Fruit fly (Drosophila melanogaster) whole organism, embryonic: Measurements from ENCODE around the gene CG3764.
A peak's percentile ranks its signal among the peaks of the same experiment; 100 is the strongest.

Experiments
- Adf1 ChIP-seq: fragments of 200-800 bp; sonication (Bioruptor generic); IDR thresholded peaks from 2 replicates; pipeline ENCODE4 v1.3.6; 2022; ENCODE audit warnings: missing biosample characterization, missing genetic modification characterization
- Aef1 ChIP-seq: fragments of 200-800 bp; sonication (Bioruptor generic); IDR thresholded peaks from 3 replicates; pipeline ENCODE4 v1.3.6; 2022; ENCODE audit warnings: missing biosample characterization, missing genetic modification characterization
- Antp ChIP-seq: fragments of 200-800 bp; sonication (Bioruptor generic); optimal IDR thresholded peaks from 3 replicates; lab custom pipeline; 2016; ENCODE audit warnings: missing biosample characterization, missing genetic modification characterization
- B-H2 ChIP-seq: fragments of 200-800 bp; sonication (Bioruptor generic); optimal IDR thresholded peaks from 2 replicates; lab custom pipeline; 2018; ENCODE audit warnings: missing biosample characterization, mild to moderate bottlenecking, missing genetic modification characterization
- Blimp-1 ChIP-seq: fragments of 200-800 bp; sonication (Bioruptor generic); optimal IDR thresholded peaks from 3 replicates; lab custom pipeline; 2018; ENCODE audit warnings: missing biosample characterization, missing genetic modification characterization, mild to moderate bottlenecking, moderate library complexity, missing genetic modification reagents
- CG1024 ChIP-seq: fragments of 200-800 bp; sonication (Bioruptor generic); IDR thresholded peaks from 2 replicates; pipeline ENCODE4 v1.3.6; 2022; ENCODE audit warnings: missing biosample characterization, missing genetic modification characterization
- CG10274 ChIP-seq: fragments of 200-800 bp; sonication (Bioruptor generic); optimal IDR thresholded peaks from 3 replicates; lab custom pipeline; 2017; ENCODE audit warnings: missing biosample characterization, mild to moderate bottlenecking, missing genetic modification characterization
- CG10321 ChIP-seq: fragments of 200-800 bp; sonication (Bioruptor generic); IDR thresholded peaks from 2 replicates; pipeline ENCODE4 v1.3.6; 2022; ENCODE audit warnings: missing biosample characterization, missing genetic modification characterization
- CG12391 ChIP-seq: fragments of 200-800 bp; sonication (Bioruptor generic); optimal IDR thresholded peaks from 3 replicates; lab custom pipeline; 2018; ENCODE audit warnings: missing biosample characterization, mild to moderate bottlenecking, missing genetic modification characterization, moderate library complexity
- CG13287 ChIP-seq: fragments of 200-800 bp; sonication (Bioruptor generic); IDR thresholded peaks from 2 replicates; pipeline ENCODE4 v1.3.6; 2022; ENCODE audit warnings: missing biosample characterization, missing genetic modification characterization; ENCODE audit not compliant: partially characterized antibody
- CG17359 ChIP-seq: fragments of 200-800 bp; sonication (Bioruptor generic); optimal IDR thresholded peaks from 3 replicates; lab custom pipeline; 2018; ENCODE audit warnings: missing biosample characterization, mild to moderate bottlenecking, missing genetic modification characterization, moderate library complexity
- CG17829 ChIP-seq: fragments of 200-800 bp; optimal IDR thresholded peaks from 2 replicates; lab custom pipeline; 2019; ENCODE audit warnings: missing biosample characterization, mild to moderate bottlenecking, missing genetic modification characterization, moderate library complexity
- CG1832 ChIP-seq: fragments of 200-800 bp; sonication (Bioruptor generic); optimal IDR thresholded peaks from 2 replicates; lab custom pipeline; 2017; ENCODE audit warnings: missing biosample characterization, mild to moderate bottlenecking, missing genetic modification characterization, inconsistent platforms
- CG3407 ChIP-seq: fragments of 200-800 bp; sonication (Bioruptor generic); optimal IDR thresholded peaks from 2 replicates; lab custom pipeline; 2018; ENCODE audit warnings: missing biosample characterization, mild to moderate bottlenecking, missing genetic modification characterization
- CG4360 ChIP-seq: fragments of 200-800 bp; sonication (Bioruptor generic); IDR thresholded peaks from 2 replicates; pipeline ENCODE4 v1.3.6; 2022; ENCODE audit warnings: missing biosample characterization, missing genetic modification characterization
- CG4617 ChIP-seq: fragments of 200-800 bp; sonication (Bioruptor generic); optimal IDR thresholded peaks from 3 replicates; lab custom pipeline; 2016; ENCODE audit warnings: missing biosample characterization, missing genetic modification characterization, borderline replicate concordance
- CG4820 ChIP-seq: fragments of 200-800 bp; sonication (Bioruptor generic); optimal IDR thresholded peaks from 3 replicates; lab custom pipeline; 2016; ENCODE audit warnings: missing biosample characterization, missing genetic modification characterization
- CG7963 ChIP-seq: fragments of 200-800 bp; sonication (Bioruptor generic); IDR thresholded peaks from 3 replicates; pipeline ENCODE4 v1.3.6; 2022; ENCODE audit warnings: missing biosample characterization, missing genetic modification characterization; ENCODE audit not compliant: partially characterized antibody
- CG8281 ChIP-seq: fragments of 200-800 bp; sonication (Bioruptor generic); optimal IDR thresholded peaks from 2 replicates; lab custom pipeline; 2018; ENCODE audit warnings: missing biosample characterization, mild to moderate bottlenecking, missing genetic modification characterization, moderate library complexity
- CG8478 ChIP-seq: fragments of >200 bp; optimal IDR thresholded peaks from 2 replicates; lab custom pipeline; 2018
- CG9817 ChIP-seq: fragments of 200-800 bp; sonication (Bioruptor generic); optimal IDR thresholded peaks from 2 replicates; lab custom pipeline; 2018; ENCODE audit warnings: missing biosample characterization, mild to moderate bottlenecking, missing genetic modification characterization, moderate library complexity
- D19A ChIP-seq: fragments of 200-800 bp; optimal IDR thresholded peaks from 3 replicates; lab custom pipeline; 2019; ENCODE audit warnings: missing biosample characterization, mild to moderate bottlenecking, missing genetic modification characterization, moderate library complexity
- ERR ChIP-seq: fragments of 200-800 bp; sonication (Bioruptor generic); optimal IDR thresholded peaks from 2 replicates; lab custom pipeline; 2016; ENCODE audit warnings: missing biosample characterization, missing genetic modification characterization
- Hey ChIP-seq: fragments of 200-800 bp; sonication (Bioruptor generic); optimal IDR thresholded peaks from 3 replicates; lab custom pipeline; 2018; ENCODE audit warnings: missing biosample characterization, mild to moderate bottlenecking, missing genetic modification characterization
- HmgD ChIP-seq: fragments of 200-800 bp; sonication (Bioruptor generic); optimal IDR thresholded peaks from 3 replicates; lab custom pipeline; 2016; ENCODE audit warnings: missing biosample characterization, missing genetic modification characterization
- Jarid2 ChIP-seq: fragments of 200-800 bp; sonication (Bioruptor generic); optimal IDR thresholded peaks from 3 replicates; lab custom pipeline; 2017; ENCODE audit warnings: mild to moderate bottlenecking, missing biosample characterization, missing genetic modification reagents, missing genetic modification characterization
- Mad ChIP-seq: fragments of 200-800 bp; sonication (Bioruptor generic); optimal IDR thresholded peaks from 2 replicates; lab custom pipeline; 2016; ENCODE audit warnings: missing biosample characterization, missing genetic modification characterization
- Med ChIP-seq: fragments of 200-800 bp; sonication (Bioruptor generic); peaks from one replicate; lab custom pipeline; 2016; ENCODE audit warnings: missing biosample characterization, missing genetic modification characterization, mild to moderate bottlenecking, inconsistent platforms, moderate library complexity
- Myb ChIP-seq: fragments of 200-800 bp; sonication (Bioruptor generic); optimal IDR thresholded peaks from 2 replicates; lab custom pipeline; 2016; ENCODE audit warnings: missing biosample characterization, missing genetic modification characterization
- Sin3A ChIP-seq: fragments of >200 bp; optimal IDR thresholded peaks from 2 replicates; lab custom pipeline; 2018
- al ChIP-seq: fragments of 200-800 bp; sonication (Bioruptor generic); IDR thresholded peaks from 2 replicates; pipeline ENCODE4 v1.3.6; 2022; ENCODE audit warnings: missing biosample characterization, missing genetic modification characterization
- btn ChIP-seq: fragments of 200-800 bp; sonication (Bioruptor generic); optimal IDR thresholded peaks from 2 replicates; lab custom pipeline; 2016; ENCODE audit warnings: missing biosample characterization, missing genetic modification characterization
- ci ChIP-seq: fragments of 200-800 bp; sonication (Bioruptor generic); IDR thresholded peaks from 3 replicates; pipeline ENCODE4 v1.3.6; 2022; ENCODE audit warnings: missing biosample characterization, missing genetic modification characterization
- dm ChIP-seq: fragments of 200-800 bp; sonication (Bioruptor generic); optimal IDR thresholded peaks from 3 replicates; lab custom pipeline; 2016; ENCODE audit warnings: missing biosample characterization, missing genetic modification characterization
- en ChIP-seq: fragments of 200-800 bp; sonication (Bioruptor generic); optimal IDR thresholded peaks from 2 replicates; lab custom pipeline; 2016; ENCODE audit warnings: missing biosample characterization, missing genetic modification characterization
- gem ChIP-seq: fragments of 200-800 bp; sonication (Bioruptor generic); optimal IDR thresholded peaks from 2 replicates; lab custom pipeline; 2019; ENCODE audit warnings: missing biosample characterization, mild to moderate bottlenecking, missing genetic modification characterization, moderate library complexity
- gro ChIP-seq: fragments of 200-800 bp; sonication (Bioruptor generic); optimal IDR thresholded peaks from 2 replicates; lab custom pipeline; 2016; ENCODE audit warnings: missing biosample characterization, missing genetic modification characterization
- nerfin-1 ChIP-seq: fragments of 200-800 bp; sonication (Bioruptor generic); optimal IDR thresholded peaks from 3 replicates; lab custom pipeline; 2019; ENCODE audit warnings: missing biosample characterization, mild to moderate bottlenecking, missing genetic modification characterization, moderate library complexity
- prd ChIP-seq, 3 experiments: fragments of >200 bp in 2 of 3; fragments of 200-800 bp in 1 of 3; sonication (Bioruptor generic) in 1 of 3; optimal IDR thresholded peaks in 2 of 3; IDR thresholded peaks in 1 of 3; 2 replicates in 2 of 3; 3 replicates in 1 of 3; pipeline versions ENCODE4 v1.3.6 to Lab custom; 2017 to 2022; ENCODE audit warnings: missing biosample characterization in 1 of 3, missing genetic modification characterization in 1 of 3
- row ChIP-seq: fragments of 200-800 bp; sonication (Bioruptor generic); IDR thresholded peaks from 3 replicates; pipeline ENCODE4 v1.3.6; 2022; ENCODE audit warnings: missing biosample characterization, missing genetic modification characterization
- sd ChIP-seq: fragments of 200-800 bp; sonication (Bioruptor generic); optimal IDR thresholded peaks from 3 replicates; lab custom pipeline; 2018; ENCODE audit warnings: missing biosample characterization, mild to moderate bottlenecking, missing genetic modification characterization, moderate library complexity
- sr ChIP-seq: fragments of 200-800 bp; sonication (Bioruptor generic); IDR thresholded peaks from 3 replicates; pipeline ENCODE4 v1.3.6; 2022; ENCODE audit warnings: missing biosample characterization, missing genetic modification characterization
- unc-4 ChIP-seq: fragments of 200-800 bp; sonication (Bioruptor generic); IDR thresholded peaks from 2 replicates; pipeline ENCODE4 v1.3.6; 2022; ENCODE audit warnings: missing biosample characterization, missing genetic modification characterization; ENCODE audit not compliant: partially characterized antibody
- z ChIP-seq: fragments of 200-800 bp; sonication (Bioruptor generic); IDR thresholded peaks from 3 replicates; pipeline ENCODE4 v1.3.6; 2022; ENCODE audit warnings: missing biosample characterization, missing genetic modification characterization
- zen ChIP-seq: fragments of 200-800 bp; sonication (Bioruptor generic); optimal IDR thresholded peaks from 3 replicates; lab custom pipeline; 2018; ENCODE audit warnings: missing biosample characterization, mild to moderate bottlenecking, missing genetic modification characterization, moderate library complexity
- zen2 ChIP-seq: fragments of 200-800 bp; sonication (Bioruptor generic); IDR thresholded peaks from 3 replicates; pipeline ENCODE4 v1.3.6; 2022; ENCODE audit warnings: missing biosample characterization, missing genetic modification characterization; ENCODE audit not compliant: partially characterized antibody

The CG3764 gene

DNA sequence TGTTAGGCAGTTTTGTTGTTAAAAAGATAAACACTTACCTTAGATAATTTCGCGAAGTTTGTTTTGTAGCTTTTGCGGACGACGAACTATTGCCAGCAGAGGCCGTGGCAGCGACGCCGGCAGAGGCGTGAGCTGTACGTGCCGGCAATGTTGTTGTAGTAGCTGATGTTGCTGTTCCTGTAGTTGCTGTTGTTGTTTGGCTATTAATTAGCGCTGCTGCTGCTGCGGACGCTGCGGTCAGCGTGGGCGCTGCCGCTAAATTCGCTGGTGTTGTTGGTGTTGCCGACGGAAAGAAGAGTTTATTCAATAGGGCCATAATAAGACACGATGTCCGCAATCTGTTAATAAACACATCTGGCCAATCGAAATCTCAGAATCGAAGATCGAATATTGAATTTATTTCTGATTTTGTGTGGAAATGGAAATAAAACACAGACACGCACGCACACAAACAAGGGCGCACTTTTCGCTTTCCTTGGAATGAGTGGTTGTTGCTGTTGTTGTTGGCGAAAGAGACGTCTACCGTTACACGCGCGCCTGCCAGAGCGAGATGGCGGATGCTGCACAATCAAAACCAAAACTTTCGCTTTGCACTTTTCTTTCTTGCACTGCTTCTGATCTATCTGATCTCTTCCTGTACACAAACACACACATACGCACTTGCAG lies 881 bp downstream of the CG3764 start:
- TF ChIP-seq CG8281 (tag; lab: Kevin White, UChicago) (no peak), sr (GFP tag; lab: Robert Waterston, UW) (peak; percentile 62; the same call in 1 of the 3 replicates), Myb (no peak), B-H2 (GFP tag; lab: Kevin White, UChicago) (no peak), sd (tag; lab: Kevin White, UChicago) (peak; percentile 19), ERR (GFP tag; lab: Kevin White, UChicago) (no peak), CG10274 (GFP tag; lab: Kevin White, UChicago) (no peak), CG1024 (0 out of 2 replicates have a peak, but pooled peaks have one; percentile 11), z (GFP tag; lab: Robert Waterston, UW) (0 out of 3 replicates have a peak, but pooled peaks have one; percentile 35), Blimp-1 (GFP tag; lab: Kevin White, UChicago) (peak; percentile 79), prd (optimal IDR thresholded peaks at IDR 0.05; lab: Kevin White, UChicago) (no peak), prd (GFP tag; IDR thresholded peaks at IDR 0.05; lab: Robert Waterston, UW) (no peak), CG9817 (tag; lab: Kevin White, UChicago) (no peak), Adf1 (GFP tag; lab: Robert Waterston, UW) (peak; percentile 92), row (0 out of 3 replicates have a peak, but pooled peaks have one; percentile 12), unc-4 (GFP tag; lab: Robert Waterston, UW) (no peak), Sin3A (lab: Kevin White, UChicago) (no peak), Aef1 (GFP tag; lab: Robert Waterston, UW) (0 out of 3 replicates have a peak, but pooled peaks have one; percentile 9), CG4617 (GFP tag; lab: Kevin White, UChicago) (no peak), CG8478 (lab: Kevin White, UChicago) (peak; percentile 30), nerfin-1 (no peak), CG10321 (GFP tag; lab: Robert Waterston, UW) (peak; percentile 76), zen2 (no peak), gem (no peak), CG17359 (tag; lab: Kevin White, UChicago) (no peak), al (GFP tag; lab: Robert Waterston, UW) (no peak), Hey (no peak), zen (tag; lab: Kevin White, UChicago) (no peak), HmgD (no peak), Mad (no peak), CG13287 (GFP tag; lab: Robert Waterston, UW) (no peak), Jarid2 (peak; percentile 48), btn (GFP tag; lab: Kevin White, UChicago) (no peak), CG17829 (tag; lab: Kevin White, UChicago) (no peak), CG3407 (GFP tag; lab: Kevin White, UChicago) (no peak), CG12391 (tag; lab: Kevin White, UChicago) (no peak), D19A (tag; lab: Kevin White, UChicago) (no peak), CG4820 (GFP tag; lab: Kevin White, UChicago) (no peak), CG1832 (GFP tag; lab: Kevin White, UChicago) (peak; percentile 65), Med (GFP tag; lab: Kevin White, UChicago) (peak; percentile 55), gro (GFP tag; lab: Kevin White, UChicago) (no peak), ci (GFP tag; lab: Robert Waterston, UW) (0 out of 3 replicates have a peak, but pooled peaks have one; percentile 19), dm (GFP tag; lab: Kevin White, UChicago) (no peak), CG4360 (GFP tag; lab: Robert Waterston, UW) (peak; percentile 90), CG7963 (GFP tag; lab: Robert Waterston, UW) (no peak), en (GFP tag; lab: Kevin White, UChicago) (no peak), Antp (GFP tag; lab: Kevin White, UChicago) (no peak)
